Fruit fly (Drosophila melanogaster): ENCODE results near the gene CG32655.

The CG32655 gene

dm6 chrX:12248049-12248448, 12.4 kb upstream of the CG32655 start (continued):
- TF ChIP-seq Dll (GFP tag; IDR thresholded peaks at IDR 0.05; ENCODE audit: partially characterized antibody) (no peak), her (GFP tag; optimal IDR thresholded peaks at IDR 0.05) (no peak), D (optimal IDR thresholded peaks at IDR 0.05) (no peak), D (GFP tag; optimal IDR thresholded peaks at IDR 0.05) (peak; percentile 4), gce (GFP tag; IDR thresholded peaks at IDR 0.05) (no peak), Ets65A (GFP tag) (no peak), HmgD (GFP tag; optimal IDR thresholded peaks at IDR 0.05) (no peak), z (GFP tag; IDR thresholded peaks at IDR 0.05) (no peak), CG10147 (GFP tag; optimal IDR thresholded peaks at IDR 0.05) (no peak), CG13624 (GFP tag; optimal IDR thresholded peaks at IDR 0.05) (no peak), Max (GFP tag; optimal IDR thresholded peaks at IDR 0.05) (no peak), da (GFP tag; optimal IDR thresholded peaks at IDR 0.05) (no peak), CG34376 (GFP tag; optimal IDR thresholded peaks at IDR 0.05) (no peak), tx (GFP tag; optimal IDR thresholded peaks at IDR 0.05) (no peak), CG13296 (GFP tag; optimal IDR thresholded peaks at IDR 0.05) (no peak), ftz-f1 (GFP tag; optimal IDR thresholded peaks at IDR 0.05) (no peak), B-H2 (GFP tag; optimal IDR thresholded peaks at IDR 0.05) (no peak), Adf1 (GFP tag; IDR thresholded peaks at IDR 0.05) (no peak), dpn (GFP tag; optimal IDR thresholded peaks at IDR 0.05) (no peak), Meics (GFP tag; optimal IDR thresholded peaks at IDR 0.05) (no peak), oc (tag; optimal IDR thresholded peaks at IDR 0.05) (peak; percentile 1), CG3838 (GFP tag; optimal IDR thresholded peaks at IDR 0.05) (no peak), sens (GFP tag) (no peak), CG2678 (tag; optimal IDR thresholded peaks at IDR 0.05) (peak; percentile 6)

- TF ChIP-seq sc (optimal IDR thresholded peaks at IDR 0.05) (no peak), sc (GFP tag; optimal IDR thresholded peaks at IDR 0.05) (no peak), fd64A (GFP tag; optimal IDR thresholded peaks at IDR 0.05) (no peak), CG12942 (GFP tag; optimal IDR thresholded peaks at IDR 0.05) (no peak), fru (optimal IDR thresholded peaks at IDR 0.05) (no peak), Max (GFP tag; optimal IDR thresholded peaks at IDR 0.05) (no peak), Asciz (GFP tag; optimal IDR thresholded peaks at IDR 0.05) (no peak), luna (GFP tag; optimal IDR thresholded peaks at IDR 0.05) (no peak), tio (GFP tag; optimal IDR thresholded peaks at IDR 0.05) (no peak), CG14667 (GFP tag; IDR thresholded peaks at IDR 0.05) (no peak), CG14441 (GFP tag; IDR thresholded peaks at IDR 0.05) (no peak), Pdp1 (GFP tag; optimal IDR thresholded peaks at IDR 0.05) (peak in 1 of 2 experiments; percentile 37), D19A (tag; optimal IDR thresholded peaks at IDR 0.05) (peak; percentile 83)
These were observed 10.6 kb upstream of the CG32655 start for dm6 chrX:12246285-12246684.

- TF ChIP-seq Hr51 (GFP tag; optimal IDR thresholded peaks at IDR 0.05): no peak
- TF ChIP-seq tap (tag; optimal IDR thresholded peaks at IDR 0.05): no peak
- no peak for TF ChIP-seq CG10959 (GFP tag; IDR thresholded peaks at IDR 0.05)
- TF ChIP-seq CG10267 (tag; optimal IDR thresholded peaks at IDR 0.05): no peak
- no peak for TF ChIP-seq pan (optimal IDR thresholded peaks at IDR 0.05)
- TF ChIP-seq pan (GFP tag; optimal IDR thresholded peaks at IDR 0.05 in 1 of 2, IDR thresholded peaks at IDR 0.05 in 1 of 2): no peak
- TF ChIP-seq NFAT (GFP tag; IDR thresholded peaks at IDR 0.05): no peak
- no peak for TF ChIP-seq vfl (GFP tag; optimal IDR thresholded peaks at IDR 0.05)
- no peak for TF ChIP-seq CG33557 (GFP tag; optimal IDR thresholded peaks at IDR 0.05)
- no peak for TF ChIP-seq GATAe (GFP tag; conservative IDR thresholded peaks at IDR 0.05)
These were observed 9.9 kb upstream of the CG32655 start for dm6 chrX:12245622-12246021.

Data from whole organism, embryonic.